Worm (Caenorhabditis elegans) whole organism, L4 larva: Measurements from ENCODE around the gene Y54H5A.2.
A peak's percentile ranks its signal among the peaks of the same experiment; 100 is the strongest.

ENCODE experiments used
- F26F4.8 ChIP-seq: fragments of 200-800 bp; sonication (Bioruptor generic); conservative IDR thresholded peaks from 2 replicates; pipeline ENCODE4 v1.3.6; 2022; ENCODE audit warnings: missing genetic modification characterization, missing compliant biosample characterization
- T26A8.4 ChIP-seq: fragments of 200-800 bp; sonication (Bioruptor generic); IDR thresholded peaks from 2 replicates; pipeline ENCODE4 v1.3.6; 2022; ENCODE audit warnings: missing genetic modification characterization, missing compliant biosample characterization
- ZK337.2 ChIP-seq: fragments of 200-800 bp; sonication (Bioruptor generic); IDR thresholded peaks from 2 replicates; pipeline ENCODE4 v1.3.6; 2022; ENCODE audit warnings: missing genetic modification reagents, missing genetic modification characterization, missing compliant biosample characterization
- aha-1 ChIP-seq: fragments of 150-350 bp; peaks from one replicate; lab custom pipeline; 2014; ENCODE audit warnings: missing biosample characterization, missing genetic modification characterization
- ceh-20 ChIP-seq: fragments of 200-800 bp; sonication (Bioruptor generic); IDR thresholded peaks from 2 replicates; pipeline ENCODE4 v1.3.6; 2022; ENCODE audit warnings: missing genetic modification reagents, missing genetic modification characterization, missing compliant biosample characterization
- ceh-44 ChIP-seq: fragments of 200-800 bp; sonication (Bioruptor generic); IDR thresholded peaks from 2 replicates; pipeline ENCODE4 v1.3.6; 2022; ENCODE audit warnings: missing genetic modification reagents, missing genetic modification characterization, missing compliant biosample characterization
- ces-1 ChIP-seq: fragments of 150-350 bp; sonication (generic microtip); optimal IDR thresholded peaks from 4 replicates; lab custom pipeline; 2014; ENCODE audit warnings: missing biosample characterization, missing genetic modification reagents, missing genetic modification characterization
- daf-12 ChIP-seq: fragments of 150-350 bp; optimal IDR thresholded peaks from 2 replicates; lab custom pipeline; 2014; ENCODE audit warnings: missing biosample characterization, missing genetic modification reagents, missing genetic modification characterization
- daf-19 ChIP-seq: fragments of 200-800 bp; sonication (Bioruptor generic); conservative IDR thresholded peaks from 2 replicates; pipeline ENCODE4 v1.3.6; 2022; ENCODE audit warnings: missing genetic modification characterization, missing compliant biosample characterization
- duxl-1 ChIP-seq: sonication (generic microtip); optimal IDR thresholded peaks from 2 replicates; lab custom pipeline; 2016; ENCODE audit warnings: mild to moderate bottlenecking, missing genetic modification characterization, moderate library complexity, missing compliant biosample characterization; ENCODE audit not compliant: poor library complexity
- dve-1 ChIP-seq: sonication (generic microtip); optimal IDR thresholded peaks from 2 replicates; lab custom pipeline; 2017; ENCODE audit warnings: antibody characterized with exemption, mild to moderate bottlenecking, missing genetic modification characterization, missing compliant biosample characterization; ENCODE audit not compliant: insufficient read depth
- egl-27 ChIP-seq: sonication (generic microtip); optimal IDR thresholded peaks from 3 replicates; lab custom pipeline; 2017; ENCODE audit warnings: missing biosample characterization, missing genetic modification reagents, missing genetic modification characterization
- egl-43 ChIP-seq: fragments of 200-800 bp; sonication (Bioruptor generic); IDR thresholded peaks from 2 replicates; pipeline ENCODE4 v1.3.6; 2022; ENCODE audit warnings: missing genetic modification reagents, missing genetic modification characterization, missing compliant biosample characterization
- fkh-10 ChIP-seq: fragments of 150-350 bp; optimal IDR thresholded peaks from 2 replicates; lab custom pipeline; 2014; ENCODE audit warnings: missing biosample characterization, missing genetic modification reagents, missing genetic modification characterization
- fos-1 ChIP-seq: fragments of 150-350 bp; optimal IDR thresholded peaks from 2 replicates; lab custom pipeline; 2014; ENCODE audit warnings: missing biosample characterization, missing genetic modification characterization
- lin-1 ChIP-seq: fragments of 200-800 bp; sonication (Bioruptor generic); IDR thresholded peaks from 2 replicates; pipeline ENCODE4 v1.3.6; 2022; ENCODE audit warnings: missing genetic modification reagents, missing genetic modification characterization, missing compliant biosample characterization
- lin-15B ChIP-seq: fragments of 150-350 bp; sonication (generic microtip); optimal IDR thresholded peaks from 3 replicates; lab custom pipeline; 2014; ENCODE audit warnings: missing biosample characterization, missing genetic modification characterization
- lsy-2 ChIP-seq, 2 experiments: fragments of 150-350 bp in 1 of 2; sonication (generic microtip) in 1 of 2; optimal IDR thresholded peaks; 2 replicates each; lab custom pipeline; 2014 to 2017; ENCODE audit warnings: missing biosample characterization in 2 of 2, missing genetic modification characterization in 2 of 2
- madf-5 ChIP-seq, 2 experiments: fragments of 200-800 bp; sonication (Bioruptor generic); IDR thresholded peaks; 2 replicates each; pipeline ENCODE4 v1.3.6; 2022; ENCODE audit warnings: missing compliant biosample characterization in 2 of 2, missing genetic modification characterization in 2 of 2
- madf-9 ChIP-seq: fragments of 200-800 bp; sonication (Bioruptor generic); conservative IDR thresholded peaks from 2 replicates; pipeline ENCODE4 v1.3.6; 2022; ENCODE audit warnings: missing genetic modification reagents, missing genetic modification characterization, missing compliant biosample characterization
- mdl-1 ChIP-seq, 2 experiments: fragments of 150-350 bp in 1 of 2; sonication (generic microtip) in 1 of 2; optimal IDR thresholded peaks; 2 replicates each; lab custom pipeline; 2014 to 2017; ENCODE audit warnings: missing biosample characterization in 2 of 2, missing genetic modification characterization in 2 of 2
- mes-2 ChIP-seq: sonication (generic microtip); optimal IDR thresholded peaks from 2 replicates; lab custom pipeline; 2016; ENCODE audit warnings: missing genotype, mild to moderate bottlenecking, missing genetic modification characterization, missing compliant biosample characterization; ENCODE audit not compliant: poor library complexity, severe bottlenecking
- mxl-3 ChIP-seq: fragments of 200-800 bp; sonication (Bioruptor generic); optimal IDR thresholded peaks from 2 replicates; lab custom pipeline; 2018; ENCODE audit warnings: mild to moderate bottlenecking, missing genetic modification characterization, missing compliant biosample characterization
- nhr-102 ChIP-seq: sonication (generic microtip); optimal IDR thresholded peaks from 2 replicates; lab custom pipeline; 2016; ENCODE audit warnings: mild to moderate bottlenecking, missing genetic modification characterization, moderate library complexity, missing compliant biosample characterization
- nhr-11 ChIP-seq: fragments of 150-350 bp; optimal IDR thresholded peaks from 2 replicates; lab custom pipeline; 2014; ENCODE audit warnings: missing biosample characterization, missing genetic modification characterization
- nhr-25 ChIP-seq: sonication (generic microtip); optimal IDR thresholded peaks from 2 replicates; lab custom pipeline; 2017; ENCODE audit warnings: missing genetic modification characterization, mild to moderate bottlenecking, missing compliant biosample characterization, antibody characterized with exemption, moderate library complexity, borderline replicate concordance; ENCODE audit not compliant: insufficient read depth
- nhr-42 ChIP-seq: fragments of 200-800 bp; sonication (Bioruptor generic); IDR thresholded peaks from 2 replicates; pipeline ENCODE4 v1.3.6; 2022; ENCODE audit warnings: missing genetic modification characterization, missing compliant biosample characterization
- nhr-48 ChIP-seq: sonication (generic microtip); optimal IDR thresholded peaks from 2 replicates; lab custom pipeline; 2016; ENCODE audit warnings: mild to moderate bottlenecking, missing genetic modification characterization, missing compliant biosample characterization
- nhr-76 ChIP-seq: fragments of 150-350 bp; optimal IDR thresholded peaks from 2 replicates; lab custom pipeline; 2014; ENCODE audit warnings: missing biosample characterization, missing genetic modification characterization
- nhr-77 ChIP-seq: fragments of 150-350 bp; optimal IDR thresholded peaks from 2 replicates; lab custom pipeline; 2014; ENCODE audit warnings: missing biosample characterization, missing genetic modification characterization
- pha-4 ChIP-seq, 2 experiments: fragments of 150-350 bp in 1 of 2; fragments of 200-800 bp in 1 of 2; sonication (Bioruptor generic) in 1 of 2; IDR thresholded peaks in 1 of 2; optimal IDR thresholded peaks in 1 of 2; 2 replicates each; pipeline versions ENCODE4 v1.3.6 to Lab custom; 2014 to 2022; ENCODE audit warnings: missing genetic modification characterization in 2 of 2, missing genetic modification reagents in 2 of 2, missing biosample characterization in 1 of 2, missing compliant biosample characterization in 1 of 2
- saeg-2 ChIP-seq: fragments of 200-800 bp; sonication (Bioruptor generic); IDR thresholded peaks from 2 replicates; pipeline ENCODE4 v1.3.6; 2022; ENCODE audit warnings: missing genetic modification reagents, missing genetic modification characterization, missing compliant biosample characterization
- sdz-12 ChIP-seq: fragments of 200-800 bp; sonication (Bioruptor generic); optimal IDR thresholded peaks from 2 replicates; lab custom pipeline; 2018; ENCODE audit warnings: mild to moderate bottlenecking, missing genetic modification characterization, missing compliant biosample characterization
- skn-1 ChIP-seq: fragments of 150-350 bp; optimal IDR thresholded peaks from 2 replicates; lab custom pipeline; 2014; ENCODE audit warnings: missing biosample characterization, missing genetic modification characterization
- snpc-4 ChIP-seq: fragments of 150-350 bp; optimal IDR thresholded peaks from 2 replicates; lab custom pipeline; 2014; ENCODE audit warnings: missing biosample characterization, missing genetic modification characterization
- spr-1 ChIP-seq: sonication (generic microtip); optimal IDR thresholded peaks from 2 replicates; lab custom pipeline; 2016; ENCODE audit warnings: mild to moderate bottlenecking, missing genetic modification characterization, missing compliant biosample characterization
- tag-97 ChIP-seq: fragments of 200-800 bp; sonication (Bioruptor generic); IDR thresholded peaks from 2 replicates; pipeline ENCODE4 v1.3.6; 2022; ENCODE audit warnings: missing genetic modification characterization, missing compliant biosample characterization
- tra-1 ChIP-seq: fragments of 200-800 bp; sonication (Bioruptor generic); IDR thresholded peaks from 2 replicates; pipeline ENCODE4 v1.3.6; 2022; ENCODE audit warnings: missing genetic modification reagents, missing genetic modification characterization, missing compliant biosample characterization
- vab-7 ChIP-seq: fragments of 200-800 bp; sonication (Bioruptor generic); IDR thresholded peaks from 2 replicates; pipeline ENCODE4 v1.3.6; 2022; ENCODE audit warnings: missing genetic modification reagents, missing genetic modification characterization, missing compliant biosample characterization
- zag-1 ChIP-seq: fragments of 150-350 bp; optimal IDR thresholded peaks from 2 replicates; lab custom pipeline; 2014; ENCODE audit warnings: missing biosample characterization, missing genetic modification characterization
- zip-11 ChIP-seq: fragments of 200-800 bp; sonication (Bioruptor generic); IDR thresholded peaks from 2 replicates; pipeline ENCODE4 v1.3.6; 2022; ENCODE audit warnings: missing genetic modification characterization, missing compliant biosample characterization
- ztf-11 ChIP-seq: fragments of 150-350 bp; optimal IDR thresholded peaks from 2 replicates; lab custom pipeline; 2014; ENCODE audit warnings: missing biosample characterization, missing genetic modification characterization

The Y54H5A.2 gene

ce11 chrIII:5153137-5153536 lies 3.8 kb upstream of the Y54H5A.2 start, which contains the start of the genes rbm-42 and grwd-1 (continued):
- TF ChIP-seq lsy-2 (tag; optimal IDR thresholded peaks at IDR 0.05; lab: Kevin White, UChicago) (peak in 1 of 2 experiments; percentile 62), ceh-44 (GFP tag; lab: Robert Waterston, UW) (no peak), nhr-102 (tag; lab: Kevin White, UChicago) (no peak), ztf-11 (tag; lab: Kevin White, UChicago) (no peak), F26F4.8 (GFP tag; lab: Robert Waterston, UW) (no peak), vab-7 (GFP tag; lab: Robert Waterston, UW) (no peak), skn-1 (tag; lab: Kevin White, UChicago) (no peak), ces-1 (GFP tag; lab: Kevin White, UChicago) (no peak), spr-1 (tag; lab: Kevin White, UChicago) (no peak), lin-1 (no peak), fos-1 (tag; lab: Kevin White, UChicago) (no peak), daf-19 (GFP tag; lab: Robert Waterston, UW) (no peak), lin-15B (tag; lab: Kevin White, UChicago) (no peak), nhr-42 (GFP tag; lab: Robert Waterston, UW) (no peak), madf-5 (GFP tag; IDR thresholded peaks at IDR 0.05; lab: Robert Waterston, UW) (no peak), egl-43 (GFP tag; lab: Robert Waterston, UW) (no peak), zag-1 (no peak), fkh-10 (GFP tag; lab: Kevin White, UChicago) (no peak), pha-4 (GFP tag; IDR thresholded peaks at IDR 0.05; lab: Robert Waterston, UW) (no peak), pha-4 (tag; optimal IDR thresholded peaks at IDR 0.05; lab: Kevin White, UChicago) (no peak), snpc-4 (tag; lab: Kevin White, UChicago) (no peak), madf-9 (GFP tag; lab: Robert Waterston, UW) (no peak), duxl-1 (tag; lab: Kevin White, UChicago) (no peak), tra-1 (GFP tag; lab: Robert Waterston, UW) (no peak), egl-27 (tag; lab: Kevin White, UChicago) (no peak), mxl-3 (GFP tag; lab: Kevin White, UChicago) (no peak), ceh-20 (no peak), nhr-25 (tag; lab: Kevin White, UChicago) (no peak), mes-2 (tag; lab: Kevin White, UChicago) (peak; percentile 49), daf-12 (no peak)

ce11 chrIII:5150980-5151379 lies 1.6 kb upstream of the Y54H5A.2 start:
- TF ChIP-seq zag-1 (no peak), zip-11 (no peak), tag-97 (GFP tag; lab: Robert Waterston, UW) (no peak), saeg-2 (GFP tag; lab: Robert Waterston, UW) (no peak), pha-4 (GFP tag; IDR thresholded peaks at IDR 0.05; lab: Robert Waterston, UW) (no peak), pha-4 (tag; optimal IDR thresholded peaks at IDR 0.05; lab: Kevin White, UChicago) (no peak), nhr-77 (tag; lab: Kevin White, UChicago) (no peak), dve-1 (tag; lab: Kevin White, UChicago) (no peak), ZK337.2 (GFP tag; lab: Robert Waterston, UW) (no peak), mdl-1 (tag; optimal IDR thresholded peaks at IDR 0.05; lab: Kevin White, UChicago) (no peak), nhr-76 (tag; lab: Kevin White, UChicago) (no peak), nhr-48 (no peak), aha-1 (no peak), sdz-12 (GFP tag; lab: Kevin White, UChicago) (no peak), ceh-44 (GFP tag; lab: Robert Waterston, UW) (no peak), nhr-11 (no peak), T26A8.4 (no peak)
- TF ChIP-seq, all 104 proteins: peak for 0
